Worm (Caenorhabditis elegans): ENCODE data around the gene Y39B6A.30.

DNA sequence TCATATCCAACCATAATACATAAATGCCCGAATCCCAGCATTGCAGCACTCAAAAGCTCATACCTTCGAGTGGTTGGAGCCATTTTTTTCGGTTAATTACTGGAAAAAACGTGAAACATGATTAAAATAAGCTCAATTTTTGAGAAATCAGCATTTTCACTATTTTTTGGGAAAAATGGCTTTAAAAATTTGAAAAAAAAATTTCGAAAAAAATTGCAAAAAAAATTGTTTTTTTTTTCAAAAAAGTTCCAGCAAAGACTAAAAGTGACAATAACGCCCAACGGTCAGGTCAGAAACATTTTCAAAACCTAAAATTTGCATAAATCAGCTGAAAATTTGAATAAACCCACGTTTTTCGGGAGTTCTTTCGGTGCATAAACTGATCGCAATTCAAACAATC, 10.3 kb downstream of the Y39B6A.30 start, which contains the start of gene Y39B6A.29:
- no peak for TF ChIP-seq ceh-82 (tag; optimal IDR thresholded peaks at IDR 0.05)
- TF ChIP-seq nhr-76 (tag; optimal IDR thresholded peaks at IDR 0.05), result no peak
- no peak for TF ChIP-seq fkh-2 (tag; optimal IDR thresholded peaks at IDR 0.05)
- TF ChIP-seq nhr-12 (tag; optimal IDR thresholded peaks at IDR 0.05), result no peak
- TF ChIP-seq aly-2 (tag; optimal IDR thresholded peaks at IDR 0.05), result no peak
- no peak for TF ChIP-seq nhr-43 (tag; optimal IDR thresholded peaks at IDR 0.05; ENCODE audit: poor library complexity, severe bottlenecking)
- no peak for TF ChIP-seq ZK546.5 (tag; optimal IDR thresholded peaks at IDR 0.05)
- no peak for TF ChIP-seq elt-2 (tag; optimal IDR thresholded peaks at IDR 0.05)
- TF ChIP-seq egl-27 (tag; optimal IDR thresholded peaks at IDR 0.05), result no peak
- no peak for TF ChIP-seq unc-39 (tag; optimal IDR thresholded peaks at IDR 0.05)
- no peak for TF ChIP-seq fkh-10 (GFP tag; optimal IDR thresholded peaks at IDR 0.05)
